Fruit fly (Drosophila melanogaster) whole organism, embryonic: ENCODE results near the gene CG11695.

Experiments used
- Atf3 ChIP-seq: fragments of 200-800 bp; sonication (Bioruptor generic); optimal IDR thresholded peaks from 3 replicates; lab custom pipeline; 2016; ENCODE audit warnings: missing biosample characterization, missing genetic modification characterization
- CG11695 ChIP-seq: fragments of 200-800 bp; sonication (Bioruptor generic); IDR thresholded peaks from 3 replicates; pipeline ENCODE4 v1.3.6; 2022; ENCODE audit warnings: missing biosample characterization, missing genetic modification characterization
- CG12219 ChIP-seq: fragments of 200-800 bp; sonication (Bioruptor generic); optimal IDR thresholded peaks from 3 replicates; lab custom pipeline; 2018; ENCODE audit warnings: missing biosample characterization, mild to moderate bottlenecking, missing genetic modification characterization
- CG12236 ChIP-seq: fragments of 200-800 bp; sonication (Bioruptor generic); optimal IDR thresholded peaks from 2 replicates; lab custom pipeline; 2016; ENCODE audit warnings: missing biosample characterization, missing genetic modification characterization
- CG12659 ChIP-seq: fragments of 200-800 bp; sonication (Bioruptor generic); optimal IDR thresholded peaks from 3 replicates; lab custom pipeline; 2017; ENCODE audit warnings: mild to moderate bottlenecking, missing biosample characterization, missing genetic modification reagents, missing genetic modification characterization
- CG13287 ChIP-seq: fragments of 200-800 bp; sonication (Bioruptor generic); IDR thresholded peaks from 2 replicates; pipeline ENCODE4 v1.3.6; 2022; ENCODE audit warnings: missing biosample characterization, missing genetic modification characterization; ENCODE audit not compliant: partially characterized antibody
- CG13624 ChIP-seq: fragments of 200-800 bp; sonication (Bioruptor generic); optimal IDR thresholded peaks from 2 replicates; lab custom pipeline; 2016; ENCODE audit warnings: missing biosample characterization, missing genetic modification characterization
- CG13775 ChIP-seq: fragments of 200-800 bp; sonication (Bioruptor generic); optimal IDR thresholded peaks from 3 replicates; lab custom pipeline; 2017; ENCODE audit warnings: missing biosample characterization, mild to moderate bottlenecking, missing genetic modification characterization
- CG17568 ChIP-seq: fragments of 200-800 bp; sonication (Bioruptor generic); optimal IDR thresholded peaks from 2 replicates; lab custom pipeline; 2018; ENCODE audit warnings: missing biosample characterization, mild to moderate bottlenecking, missing genetic modification characterization, moderate library complexity
- CG17612 ChIP-seq: fragments of 200-800 bp; sonication (Bioruptor generic); IDR thresholded peaks from 2 replicates; pipeline ENCODE4 v1.3.6; 2022; ENCODE audit warnings: missing biosample characterization, missing genetic modification characterization
- CG17912 ChIP-seq: fragments of 200-800 bp; sonication (Bioruptor generic); optimal IDR thresholded peaks from 2 replicates; lab custom pipeline; 2018; ENCODE audit warnings: missing biosample characterization, mild to moderate bottlenecking, missing genetic modification characterization
- CG1832 ChIP-seq: fragments of 200-800 bp; sonication (Bioruptor generic); optimal IDR thresholded peaks from 2 replicates; lab custom pipeline; 2017; ENCODE audit warnings: missing biosample characterization, mild to moderate bottlenecking, missing genetic modification characterization, inconsistent platforms
- CG18599 ChIP-seq: fragments of 200-800 bp; sonication (Bioruptor generic); optimal IDR thresholded peaks from 3 replicates; lab custom pipeline; 2017; ENCODE audit warnings: missing biosample characterization, missing genetic modification characterization, mild to moderate bottlenecking, moderate library complexity, missing genetic modification reagents
- CG2120 ChIP-seq: fragments of 200-800 bp; sonication (Bioruptor generic); optimal IDR thresholded peaks from 3 replicates; lab custom pipeline; 2016; ENCODE audit warnings: missing biosample characterization, missing genetic modification characterization
- CG3065 ChIP-seq: fragments of 200-800 bp; sonication (Bioruptor generic); optimal IDR thresholded peaks from 2 replicates; lab custom pipeline; 2016; ENCODE audit warnings: missing biosample characterization, missing genetic modification characterization
- CG33213 ChIP-seq: fragments of 200-800 bp; sonication (Bioruptor generic); optimal IDR thresholded peaks from 3 replicates; lab custom pipeline; 2016; ENCODE audit warnings: missing biosample characterization, missing genetic modification characterization
- CG3726 ChIP-seq: fragments of 200-800 bp; sonication (Bioruptor generic); IDR thresholded peaks from 3 replicates; pipeline ENCODE4, ENCODE4 v1.3.6; 2022; ENCODE audit warnings: missing biosample characterization, missing genetic modification characterization
- CG43689 ChIP-seq: fragments of 200-800 bp; sonication (Bioruptor generic); IDR thresholded peaks from 2 replicates; pipeline ENCODE4 v1.3.6; 2022; ENCODE audit warnings: missing biosample characterization, missing genetic modification characterization
- CG4854 ChIP-seq: fragments of 200-800 bp; sonication (Bioruptor generic); optimal IDR thresholded peaks from 2 replicates; lab custom pipeline; 2016; ENCODE audit warnings: missing biosample characterization, missing genetic modification characterization, inconsistent platforms
- CG5180 ChIP-seq: fragments of 200-800 bp; sonication (Bioruptor generic); optimal IDR thresholded peaks from 3 replicates; lab custom pipeline; 2017; ENCODE audit warnings: missing biosample characterization, missing genetic modification characterization, mild to moderate bottlenecking, moderate library complexity, missing genetic modification reagents
- CG6272 ChIP-seq: fragments of 200-800 bp; sonication (Bioruptor generic); IDR thresholded peaks from 2 replicates; pipeline ENCODE4 v1.3.6; 2022; ENCODE audit warnings: missing biosample characterization, missing genetic modification characterization
- CG7372 ChIP-seq: fragments of 200-800 bp; sonication (Bioruptor generic); IDR thresholded peaks from 2 replicates; pipeline ENCODE4 v1.3.6; 2022; ENCODE audit warnings: missing biosample characterization, missing genetic modification characterization
- CG8388 ChIP-seq: fragments of 200-800 bp; sonication (Bioruptor generic); optimal IDR thresholded peaks from 2 replicates; lab custom pipeline; 2019; ENCODE audit warnings: missing biosample characterization, mild to moderate bottlenecking, missing genetic modification characterization, moderate library complexity
- Dip3 ChIP-seq: fragments of 200-800 bp; sonication (Bioruptor generic); optimal IDR thresholded peaks from 3 replicates; lab custom pipeline; 2016; ENCODE audit warnings: missing biosample characterization, missing genetic modification characterization
- Eip74EF ChIP-seq, 2 experiments: fragments of 200-800 bp in 1 of 2; fragments of >200 bp in 1 of 2; sonication (Bioruptor generic) in 1 of 2; optimal IDR thresholded peaks; 2 replicates each; lab custom pipeline; 2017 to 2019; ENCODE audit warnings: missing biosample characterization in 2 of 2, missing genetic modification characterization in 2 of 2, mild to moderate bottlenecking in 1 of 2, moderate library complexity in 1 of 2
- Ets97D ChIP-seq: fragments of 200-800 bp; sonication (Bioruptor generic); optimal IDR thresholded peaks from 3 replicates; lab custom pipeline; 2016; ENCODE audit warnings: missing biosample characterization, missing genetic modification characterization
- Gsc ChIP-seq: fragments of 200-800 bp; sonication (Bioruptor generic); IDR thresholded peaks from 2 replicates; pipeline ENCODE4 v1.3.6; 2022; ENCODE audit warnings: missing biosample characterization, missing genetic modification characterization
- HLH4C ChIP-seq: fragments of 200-800 bp; sonication (Bioruptor generic); IDR thresholded peaks from 3 replicates; pipeline ENCODE4 v1.3.6; 2022; ENCODE audit warnings: missing biosample characterization, missing genetic modification characterization; ENCODE audit not compliant: partially characterized antibody
- Hmr ChIP-seq: fragments of 200-800 bp; sonication (Bioruptor generic); optimal IDR thresholded peaks from 3 replicates; lab custom pipeline; 2017; ENCODE audit warnings: mild to moderate bottlenecking, missing biosample characterization, missing genetic modification reagents, missing genetic modification characterization
- Hsf ChIP-seq: fragments of 200-800 bp; sonication (Bioruptor generic); optimal IDR thresholded peaks from 3 replicates; lab custom pipeline; 2016; ENCODE audit warnings: missing biosample characterization, missing genetic modification characterization
- Med ChIP-seq: fragments of 200-800 bp; sonication (Bioruptor generic); peaks from one replicate; lab custom pipeline; 2016; ENCODE audit warnings: missing biosample characterization, missing genetic modification characterization, mild to moderate bottlenecking, inconsistent platforms, moderate library complexity
- Nf-YC ChIP-seq: fragments of 200-800 bp; optimal IDR thresholded peaks from 3 replicates; lab custom pipeline; 2019; ENCODE audit warnings: missing biosample characterization, mild to moderate bottlenecking, missing genetic modification characterization, moderate library complexity
- Pdp1 ChIP-seq, 2 experiments: fragments of 200-800 bp; sonication (Bioruptor generic); optimal IDR thresholded peaks; 3 replicates each; lab custom pipeline; 2016; ENCODE audit warnings: missing biosample characterization in 2 of 2, missing genetic modification characterization in 2 of 2, mild to moderate bottlenecking in 1 of 2, moderate library complexity in 1 of 2
- Scr ChIP-seq: fragments of 200-800 bp; sonication (Bioruptor generic); IDR thresholded peaks from 2 replicates; pipeline ENCODE4 v1.3.6; 2022; ENCODE audit warnings: missing biosample characterization, missing genetic modification characterization; ENCODE audit not compliant: partially characterized antibody
- Tbp ChIP-seq: fragments of >200 bp; optimal IDR thresholded peaks from 2 replicates; lab custom pipeline; 2018; ENCODE audit warnings: missing biosample characterization, missing genetic modification characterization
- YL-1 ChIP-seq: fragments of 200-800 bp; sonication (Bioruptor generic); optimal IDR thresholded peaks from 3 replicates; lab custom pipeline; 2017; ENCODE audit warnings: missing biosample characterization, mild to moderate bottlenecking, missing genetic modification characterization
- az2 ChIP-seq: fragments of 200-800 bp; sonication (Bioruptor generic); optimal IDR thresholded peaks from 3 replicates; lab custom pipeline; 2016; ENCODE audit warnings: missing biosample characterization, missing genetic modification characterization
- chn ChIP-seq: fragments of 200-800 bp; sonication (Bioruptor generic); optimal IDR thresholded peaks from 2 replicates; lab custom pipeline; 2016; ENCODE audit warnings: missing biosample characterization, missing genetic modification characterization
- ci ChIP-seq: fragments of 200-800 bp; sonication (Bioruptor generic); IDR thresholded peaks from 3 replicates; pipeline ENCODE4 v1.3.6; 2022; ENCODE audit warnings: missing biosample characterization, missing genetic modification characterization
- crp ChIP-seq, 2 experiments: fragments of 200-800 bp; sonication (Bioruptor generic); optimal IDR thresholded peaks; 2 replicates in 1 of 2; 3 replicates in 1 of 2; lab custom pipeline; 2017; ENCODE audit warnings: missing biosample characterization in 2 of 2, missing genetic modification characterization in 2 of 2, mild to moderate bottlenecking in 1 of 2, moderate library complexity in 1 of 2
- gsb-n ChIP-seq: fragments of 200-800 bp; sonication (Bioruptor generic); optimal IDR thresholded peaks from 3 replicates; lab custom pipeline; 2018; ENCODE audit warnings: missing biosample characterization, mild to moderate bottlenecking, missing genetic modification characterization
- ham ChIP-seq: fragments of 200-800 bp; sonication (Bioruptor generic); IDR thresholded peaks from 2 replicates; pipeline ENCODE4 v1.3.6; 2022; ENCODE audit warnings: missing biosample characterization, missing genetic modification characterization
- run ChIP-seq: fragments of 200-800 bp; sonication (Bioruptor generic); optimal IDR thresholded peaks from 3 replicates; lab custom pipeline; 2018; ENCODE audit warnings: missing biosample characterization, mild to moderate bottlenecking, missing genetic modification characterization
- so ChIP-seq: fragments of 200-800 bp; sonication (Bioruptor generic); IDR thresholded peaks from 3 replicates; pipeline ENCODE4 v1.3.6; 2022; ENCODE audit warnings: missing biosample characterization, missing genetic modification characterization
- tll ChIP-seq, 2 experiments: fragments of 200-800 bp in 1 of 2; fragments of >200 bp in 1 of 2; sonication (Bioruptor generic) in 1 of 2; optimal IDR thresholded peaks; 2 replicates each; lab custom pipeline; 2017 to 2019; ENCODE audit warnings: missing biosample characterization in 2 of 2, missing genetic modification characterization in 2 of 2, mild to moderate bottlenecking in 1 of 2, moderate library complexity in 1 of 2
- trem ChIP-seq: fragments of 200-800 bp; optimal IDR thresholded peaks from 3 replicates; lab custom pipeline; 2019; ENCODE audit warnings: missing biosample characterization, mild to moderate bottlenecking, missing genetic modification characterization, moderate library complexity
- vnd ChIP-seq: fragments of 200-800 bp; sonication (Bioruptor generic); IDR thresholded peaks from 3 replicates; pipeline ENCODE4 v1.3.6; 2022; ENCODE audit warnings: missing biosample characterization, missing genetic modification characterization; ENCODE audit not compliant: partially characterized antibody
- zfh2 ChIP-seq: fragments of 200-800 bp; sonication (Bioruptor generic); optimal IDR thresholded peaks from 2 replicates; lab custom pipeline; 2016; ENCODE audit warnings: missing biosample characterization, missing genetic modification characterization

Gene CG11695

DNA sequence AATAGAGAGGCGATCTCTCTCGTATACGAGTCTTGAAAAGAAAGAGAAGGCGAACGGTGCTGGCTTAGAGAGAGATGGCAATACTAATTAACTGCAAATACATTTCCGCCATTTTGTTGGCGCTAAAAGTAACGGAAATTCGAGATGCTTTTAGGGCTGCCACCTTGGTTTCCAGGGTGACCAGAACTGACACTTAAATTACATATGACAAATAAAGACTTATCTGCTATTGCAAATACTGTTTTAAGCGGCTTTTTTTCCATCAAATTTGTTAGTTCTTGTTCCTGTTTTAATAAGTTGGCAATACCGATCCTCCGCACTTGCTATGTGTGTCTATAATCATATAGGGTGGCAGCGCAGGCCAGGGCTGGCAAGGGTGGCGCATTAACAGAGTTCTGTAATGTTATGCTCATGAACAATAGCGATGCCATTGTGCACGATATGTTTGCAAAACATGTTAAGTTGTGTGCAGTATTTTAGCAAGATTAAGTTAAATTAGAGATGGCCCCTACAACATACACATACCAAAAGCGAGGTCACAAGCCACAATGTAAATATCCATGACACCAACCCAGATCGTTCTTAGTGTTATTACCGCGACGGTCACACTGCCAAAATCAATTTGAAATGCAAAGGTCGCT is 3.6 kb downstream of the CG11695 start, which contains the start of gene nod (continued):
- TF ChIP-seq gsb-n (tag; lab: Kevin White, UChicago) (peak; percentile 22), CG8388 (GFP tag; lab: Kevin White, UChicago) (no peak), Hsf (peak; percentile 68), ci (GFP tag; lab: Robert Waterston, UW) (peak; percentile 76; the same call in 2 of the 3 replicates), trem (peak; percentile 90), CG7372 (0 out of 2 replicates have a peak, but pooled peaks have one; percentile 21), Nf-YC (tag; lab: Kevin White, UChicago) (peak; percentile 48), ham (GFP tag; lab: Robert Waterston, UW) (no peak), CG12219 (GFP tag; lab: Kevin White, UChicago) (peak; percentile 28), vnd (GFP tag; lab: Robert Waterston, UW) (no peak), CG2120 (GFP tag; lab: Kevin White, UChicago) (peak; percentile 80), HLH4C (GFP tag; lab: Robert Waterston, UW) (no peak), CG12236 (no peak), CG17612 (no peak), CG1832 (GFP tag; lab: Kevin White, UChicago) (peak; percentile 57), Atf3 (GFP tag; lab: Kevin White, UChicago) (peak; percentile 34), Med (peak; percentile 92), zfh2 (GFP tag; lab: Kevin White, UChicago) (peak; percentile 82), CG3065 (GFP tag; lab: Kevin White, UChicago) (peak; percentile 42), Scr (peak; percentile 71), CG17568 (GFP tag; lab: Kevin White, UChicago) (no peak), tll (GFP tag; optimal IDR thresholded peaks at IDR 0.05; lab: Kevin White, UChicago) (no peak), CG6272 (GFP tag; lab: Robert Waterston, UW) (peak; percentile 48; the same call in 1 of the 2 replicates), CG43689 (no peak), Ets97D (GFP tag; lab: Kevin White, UChicago) (peak; percentile 94), CG3726 (GFP tag; lab: Robert Waterston, UW) (0 out of 3 replicates have a peak, but pooled peaks have one; percentile 48), CG5180 (GFP tag; lab: Kevin White, UChicago) (no peak), Eip74EF (GFP tag; optimal IDR thresholded peaks at IDR 0.05; lab: Kevin White, UChicago) (peak in 1 of 2 experiments; percentile 47), Gsc (GFP tag; lab: Robert Waterston, UW) (no peak), CG13287 (peak; percentile 85), az2 (GFP tag; lab: Kevin White, UChicago) (peak; percentile 61), YL-1 (GFP tag; lab: Kevin White, UChicago) (peak; percentile 1), CG12659 (GFP tag; lab: Kevin White, UChicago) (peak; percentile 88), so (GFP tag; lab: Robert Waterston, UW) (0 out of 3 replicates have a peak, but pooled peaks have one; percentile 29), Pdp1 (GFP tag; optimal IDR thresholded peaks at IDR 0.05; lab: Kevin White, UChicago) (peak; percentile 59 to 64), CG11695 (GFP tag; lab: Robert Waterston, UW) (peak; percentile 76), CG17912 (no peak), Dip3 (GFP tag; lab: Kevin White, UChicago) (peak; percentile 46), chn (GFP tag; lab: Kevin White, UChicago) (peak; percentile 54), CG18599 (GFP tag; lab: Kevin White, UChicago) (peak; percentile 70), Tbp (GFP tag; lab: Kevin White, UChicago) (no peak), CG33213 (GFP tag; lab: Kevin White, UChicago) (peak; percentile 76), Hmr (GFP tag; lab: Kevin White, UChicago) (peak; percentile 86), run (no peak), CG13775 (peak; percentile 68), CG4854 (GFP tag; lab: Kevin White, UChicago) (peak; percentile 44), crp (GFP tag; optimal IDR thresholded peaks at IDR 0.05; lab: Kevin White, UChicago) (no peak), CG13624 (GFP tag; lab: Kevin White, UChicago) (peak; percentile 55)
